Fruit fly (Drosophila melanogaster): Measurements from ENCODE around the gene santa-maria.

The santa-maria gene

dm6 chr2L:7491902-7492301, 40.9 kb upstream of the santa-maria start (continued):
- TF ChIP-seq CG32532 (GFP tag; IDR thresholded peaks at IDR 0.05) (peak; percentile 46; the same call in 1 of the 2 replicates), D (optimal IDR thresholded peaks at IDR 0.05) (no peak), D (GFP tag; optimal IDR thresholded peaks at IDR 0.05) (no peak), Atf-2 (GFP tag; optimal IDR thresholded peaks at IDR 0.05) (no peak), Rfx (GFP tag; IDR thresholded peaks at IDR 0.05) (peak; percentile 49; the same call in 1 of the 2 replicates), trem (tag; optimal IDR thresholded peaks at IDR 0.05) (peak; percentile 27), unc-4 (GFP tag; IDR thresholded peaks at IDR 0.05; ENCODE audit: partially characterized antibody) (no peak), CG34224 (GFP tag; IDR thresholded peaks at IDR 0.05; ENCODE audit: partially characterized antibody) (no peak), bab2 (GFP tag; optimal IDR thresholded peaks at IDR 0.05) (no peak), CG10366 (GFP tag; IDR thresholded peaks at IDR 0.05) (peak; percentile 61), Meics (GFP tag; optimal IDR thresholded peaks at IDR 0.05) (peak; percentile 55), CkIIα-i1 (GFP tag; IDR thresholded peaks at IDR 0.05) (no peak), phol (tag; optimal IDR thresholded peaks at IDR 0.05) (peak; percentile 71), CG8944 (GFP tag; optimal IDR thresholded peaks at IDR 0.05) (no peak), tgo (GFP tag; IDR thresholded peaks at IDR 0.05) (peak; percentile 57; the same call in 2 of the 3 replicates), CG2120 (GFP tag; optimal IDR thresholded peaks at IDR 0.05) (no peak), CG12942 (GFP tag; optimal IDR thresholded peaks at IDR 0.05) (no peak), Dref (GFP tag; IDR thresholded peaks at IDR 0.05) (no peak), CG9215 (GFP tag; IDR thresholded peaks at IDR 0.05) (no peak), CG4404 (GFP tag; IDR thresholded peaks at IDR 0.05) (no peak), CG9727 (GFP tag; optimal IDR thresholded peaks at IDR 0.05) (peak; percentile 33), kah (GFP tag; optimal IDR thresholded peaks at IDR 0.05) (peak; percentile 10), Mrtf (GFP tag; IDR thresholded peaks at IDR 0.05) (peak; percentile 20; the same call in 1 of the 3 replicates), lab (GFP tag; optimal IDR thresholded peaks at IDR 0.05) (peak; percentile 66), B-H1 (GFP tag; IDR thresholded peaks at IDR 0.05) (peak; percentile 52; the same call in 1 of the 3 replicates), CG13296 (GFP tag; optimal IDR thresholded peaks at IDR 0.05) (peak; percentile 51), ase (GFP tag; IDR thresholded peaks at IDR 0.05) (no peak), repo (GFP tag; optimal IDR thresholded peaks at IDR 0.05) (no peak), ken (GFP tag; IDR thresholded peaks at IDR 0.05) (no peak), CG13624 (GFP tag; optimal IDR thresholded peaks at IDR 0.05) (no peak), tx (GFP tag; optimal IDR thresholded peaks at IDR 0.05) (no peak), Poxn (GFP tag; IDR thresholded peaks at IDR 0.05) (no peak), B-H2 (GFP tag; optimal IDR thresholded peaks at IDR 0.05) (no peak), CG10274 (GFP tag; optimal IDR thresholded peaks at IDR 0.05) (no peak), Jarid2 (GFP tag; optimal IDR thresholded peaks at IDR 0.05) (no peak), gt (GFP tag; IDR thresholded peaks at IDR 0.05) (no peak), PHDP (tag; optimal IDR thresholded peaks at IDR 0.05) (peak; percentile 69), shn (GFP tag; optimal IDR thresholded peaks at IDR 0.05) (no peak), CG6272 (GFP tag; IDR thresholded peaks at IDR 0.05) (peak; percentile 24; the same call in 1 of the 2 replicates), Usf (GFP tag; optimal IDR thresholded peaks at IDR 0.05) (no peak), CG18011 (GFP tag; optimal IDR thresholded peaks at IDR 0.05) (no peak), CG14710 (tag; optimal IDR thresholded peaks at IDR 0.05) (peak; percentile 24), klu (GFP tag; IDR thresholded peaks at IDR 0.05) (peak; percentile 32; the same call in 1 of the 2 replicates), ac (GFP tag; optimal IDR thresholded peaks at IDR 0.05) (no peak), CG12744 (GFP tag; optimal IDR thresholded peaks at IDR 0.05) (no peak), CG14014 (GFP tag; IDR thresholded peaks at IDR 0.05) (peak; percentile 52; the same call in 1 of the 2 replicates), wor (GFP tag; IDR thresholded peaks at IDR 0.05) (peak; percentile 45; the same call in 1 of the 2 replicates), H15 (GFP tag; IDR thresholded peaks at IDR 0.05) (0 out of 3 replicates have a peak, but pooled peaks have one; percentile 58), CG1647 (GFP tag; optimal IDR thresholded peaks at IDR 0.05) (no peak), al (GFP tag; IDR thresholded peaks at IDR 0.05) (peak; percentile 37; the same call in 1 of the 2 replicates), disco-r (GFP tag; optimal IDR thresholded peaks at IDR 0.05) (no peak), Adf1 (GFP tag; IDR thresholded peaks at IDR 0.05) (no peak)
